Worm (Caenorhabditis elegans): ENCODE data around the gene fbxb-92.

DNA sequence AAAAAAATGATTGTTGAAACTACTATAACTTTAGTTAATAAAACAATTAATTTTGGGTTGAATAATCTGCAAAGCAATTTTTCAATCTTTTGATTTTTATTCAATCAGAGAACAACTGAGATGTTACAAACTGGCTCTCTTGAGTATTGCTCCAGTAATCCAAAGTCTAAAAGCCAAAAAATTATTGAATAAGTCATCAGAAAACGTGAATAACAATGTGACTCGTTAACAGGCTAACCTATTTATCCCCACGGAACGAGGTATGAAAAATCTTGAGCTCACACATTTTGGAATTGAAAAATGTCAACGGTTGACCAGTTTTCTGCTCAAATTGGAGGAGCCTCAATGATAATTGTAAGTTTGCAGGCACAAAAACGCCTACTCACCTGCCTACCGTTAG is 10.2 kb upstream of the fbxb-92 start, which contains the start of gene srx-111:
- TF ChIP-seq nhr-10 (tag; optimal IDR thresholded peaks at IDR 0.05) (no peak), egl-27 (tag; optimal IDR thresholded peaks at IDR 0.05) (no peak), nhr-12 (tag; optimal IDR thresholded peaks at IDR 0.05) (no peak), sma-9 (GFP tag; optimal IDR thresholded peaks at IDR 0.05) (no peak), sma-9 (tag; optimal IDR thresholded peaks at IDR 0.05) (no peak), snpc-4 (tag; optimal IDR thresholded peaks at IDR 0.05) (no peak)

Measured in whole organism, L2 larva.